Worm (Caenorhabditis elegans) whole organism, early embryonic: ENCODE measurements around the gene T21B10.3.

Experiments used
- B0310.2 ChIP-seq: sonication (generic microtip); optimal IDR thresholded peaks from 2 replicates; lab custom pipeline; 2016; ENCODE audit warnings: mild to moderate bottlenecking, missing genetic modification characterization, missing compliant biosample characterization
- F13C5.2 ChIP-seq: sonication (generic microtip); optimal IDR thresholded peaks from 2 replicates; lab custom pipeline; 2017; ENCODE audit warnings: mild to moderate bottlenecking, missing genetic modification characterization, inconsistent platforms, missing compliant biosample characterization
- aly-1 ChIP-seq: sonication (generic microtip); optimal IDR thresholded peaks from 2 replicates; lab custom pipeline; 2016; ENCODE audit warnings: missing genetic modification characterization, missing compliant biosample characterization
- ama-1 ChIP-seq: fragments of 150-350 bp; optimal IDR thresholded peaks from 2 replicates; lab custom pipeline; 2014
- ceh-13 ChIP-seq: fragments of 200-800 bp; sonication (Bioruptor generic); optimal IDR thresholded peaks from 2 replicates; lab custom pipeline; 2018; ENCODE audit warnings: mild to moderate bottlenecking, missing genetic modification characterization, missing compliant biosample characterization
- ceh-36 ChIP-seq: sonication (generic microtip); optimal IDR thresholded peaks from 2 replicates; lab custom pipeline; 2016; ENCODE audit warnings: missing genetic modification characterization, inconsistent platforms, missing compliant biosample characterization
- ets-7 ChIP-seq: sonication (generic microtip); optimal IDR thresholded peaks from 2 replicates; lab custom pipeline; 2016; ENCODE audit warnings: missing genotype, missing genetic modification characterization, missing compliant biosample characterization
- flt-1 ChIP-seq: fragments of 200-800 bp; sonication (Bioruptor generic); IDR thresholded peaks from 2 replicates; pipeline ENCODE4 v1.3.6; 2022; ENCODE audit warnings: missing genetic modification characterization, missing compliant biosample characterization
- hmbx-1 ChIP-seq: sonication (generic microtip); optimal IDR thresholded peaks from 2 replicates; lab custom pipeline; 2016; ENCODE audit warnings: mild to moderate bottlenecking, missing genetic modification characterization, missing compliant biosample characterization
- hmg-4 ChIP-seq: fragments of 200-800 bp; sonication (Bioruptor generic); optimal IDR thresholded peaks from 2 replicates; lab custom pipeline; 2018; ENCODE audit warnings: mild to moderate bottlenecking, missing genetic modification characterization, missing compliant biosample characterization
- hnd-1 ChIP-seq: sonication (generic microtip); optimal IDR thresholded peaks from 2 replicates; lab custom pipeline; 2016; ENCODE audit warnings: missing genetic modification characterization, missing compliant biosample characterization
- pes-1 ChIP-seq: fragments of 200-800 bp; sonication (Bioruptor generic); IDR thresholded peaks from 2 replicates; pipeline ENCODE4 v1.3.6; 2022; ENCODE audit warnings: missing genetic modification reagents, missing genetic modification characterization, missing compliant biosample characterization
- scrt-1 ChIP-seq: fragments of 200-800 bp; sonication (Bioruptor generic); IDR thresholded peaks from 2 replicates; pipeline ENCODE4 v1.3.6; 2022; ENCODE audit warnings: missing genetic modification characterization, missing compliant biosample characterization
- sea-1 ChIP-seq: fragments of 200-800 bp; sonication (Bioruptor generic); conservative IDR thresholded peaks from 2 replicates; pipeline ENCODE4 v1.3.6; 2022; ENCODE audit warnings: missing genetic modification characterization, missing compliant biosample characterization
- tbx-11 ChIP-seq: fragments of 200-800 bp; sonication (Bioruptor generic); IDR thresholded peaks from 2 replicates; pipeline ENCODE4 v1.3.6; 2022; ENCODE audit warnings: missing genetic modification characterization, missing compliant biosample characterization
- tbx-37 ChIP-seq: fragments of 200-800 bp; sonication (Bioruptor generic); conservative IDR thresholded peaks from 2 replicates; pipeline ENCODE4 v1.3.6; 2022; ENCODE audit warnings: missing genetic modification reagents, missing genetic modification characterization, missing compliant biosample characterization
- tra-4 ChIP-seq: sonication (generic microtip); optimal IDR thresholded peaks from 2 replicates; lab custom pipeline; 2017; ENCODE audit warnings: missing genetic modification characterization, missing compliant biosample characterization

T21B10.3 gene

ce11 chrII:8927253-8927791 lies 6.9 kb upstream of the T21B10.3 start, which contains the start of gene cct-2:
cct-2 (plus strand) TSS chrII:8927741.
- TF ChIP-seq tbx-11 (GFP tag; lab: Robert Waterston, UW) (no peak), flt-1 (GFP tag; lab: Robert Waterston, UW) (peak; percentile 52; the same call in 1 of the 2 replicates), hnd-1 (no peak), ets-7 (tag; lab: Kevin White, UChicago) (peak; percentile 25), F13C5.2 (tag; lab: Kevin White, UChicago) (no peak), tbx-37 (GFP tag; lab: Robert Waterston, UW) (no peak), tra-4 (no peak)

DNA sequence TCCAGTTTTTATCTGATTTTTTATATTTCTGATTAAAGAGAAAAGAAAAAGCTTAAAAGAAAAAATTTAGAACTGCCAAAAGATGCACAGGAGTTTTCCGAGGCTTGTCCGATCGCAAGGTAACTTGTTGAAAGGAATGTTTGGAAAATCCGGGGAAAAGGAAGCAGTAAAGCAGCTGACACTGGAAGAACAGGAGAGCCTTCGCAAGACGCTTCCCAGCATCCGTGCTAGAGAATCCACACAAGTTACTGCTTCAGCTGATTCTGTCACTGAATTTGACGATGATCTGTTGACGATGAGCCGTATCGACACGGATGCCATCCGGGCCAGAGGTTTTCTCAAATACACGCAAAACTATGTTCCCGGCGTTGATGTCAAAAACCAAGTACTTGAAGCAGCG lies 4.4 kb upstream of the T21B10.3 start, which contains the start of gene mrpl-50:
mrpl-50 (plus strand) TSS at position 71 of the 400 bp plus-strand sequence.
- no peak for TF ChIP-seq hnd-1
- no peak for TF ChIP-seq ets-7 (tag; lab: Kevin White, UChicago)
- TF ChIP-seq ama-1 (lab: Kevin White, UChicago): no peak
- TF ChIP-seq tra-4: peak; percentile 22
- TF ChIP-seq hmbx-1: no peak

DNA sequence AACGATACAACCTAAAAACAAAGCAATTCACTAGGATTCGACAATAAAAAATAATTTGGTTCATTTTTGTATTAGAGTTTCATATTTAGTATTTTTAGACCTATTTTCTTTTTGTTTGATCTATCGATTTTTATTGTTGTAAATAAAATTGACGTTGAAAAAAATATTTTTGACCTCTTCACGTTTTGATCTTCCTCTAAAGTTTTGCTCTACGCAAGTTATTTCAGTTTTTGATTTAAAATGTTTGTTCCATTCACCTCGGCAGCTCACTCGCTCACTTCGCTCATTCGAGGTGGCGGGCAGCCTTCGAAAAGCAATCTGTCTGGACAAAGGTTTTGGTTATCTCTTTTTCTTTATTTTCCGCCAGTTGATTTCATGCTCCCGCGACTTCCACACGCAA lies 3.4 kb upstream of the T21B10.3 start, which contains the start of gene enol-1:
enol-1 (plus strand) TSS at position 235 of the 400 bp plus-strand sequence.
- TF ChIP-seq tbx-11 (GFP tag; lab: Robert Waterston, UW) (no peak), sea-1 (no peak), F13C5.2 (tag; lab: Kevin White, UChicago) (no peak), flt-1 (GFP tag; lab: Robert Waterston, UW) (no peak), ceh-13 (GFP tag; lab: Kevin White, UChicago) (no peak), tbx-37 (GFP tag; lab: Robert Waterston, UW) (no peak), pes-1 (no peak), scrt-1 (no peak), tra-4 (no peak), ets-7 (tag; lab: Kevin White, UChicago) (no peak), B0310.2 (tag; lab: Kevin White, UChicago) (no peak), hnd-1 (no peak), ceh-36 (no peak), ama-1 (lab: Kevin White, UChicago) (no peak), hmg-4 (no peak), hmbx-1 (no peak), aly-1 (tag; lab: Kevin White, UChicago) (no peak)

- no peak for TF ChIP-seq F13C5.2 (tag; lab: Kevin White, UChicago)
- TF ChIP-seq hmg-4: no peak
- TF ChIP-seq ceh-36: no peak
- no peak for TF ChIP-seq ets-7 (tag; lab: Kevin White, UChicago)
- TF ChIP-seq sea-1: no peak
- TF ChIP-seq B0310.2 (tag; lab: Kevin White, UChicago): no peak
- TF ChIP-seq ama-1 (lab: Kevin White, UChicago): no peak
- TF ChIP-seq tbx-37 (GFP tag; lab: Robert Waterston, UW): no peak
- no peak for TF ChIP-seq ceh-13 (GFP tag; lab: Kevin White, UChicago)
These were observed 2.6 kb upstream of the T21B10.3 start for ce11 chrII:8931405-8932149.

- TF ChIP-seq ceh-13 (GFP tag; lab: Kevin White, UChicago): no peak
- TF ChIP-seq tbx-37 (GFP tag; lab: Robert Waterston, UW): no peak
- no peak for TF ChIP-seq B0310.2 (tag; lab: Kevin White, UChicago)
- TF ChIP-seq tbx-11 (GFP tag; lab: Robert Waterston, UW): no peak
- TF ChIP-seq hmg-4: no peak
- TF ChIP-seq sea-1: no peak
- TF ChIP-seq flt-1 (GFP tag; lab: Robert Waterston, UW): no peak
- TF ChIP-seq scrt-1: no peak
- TF ChIP-seq F13C5.2 (tag; lab: Kevin White, UChicago): no peak
- TF ChIP-seq ceh-36: no peak
These were observed 1.8 kb upstream of the T21B10.3 start for ce11 chrII:8932392-8932791.

DNA sequence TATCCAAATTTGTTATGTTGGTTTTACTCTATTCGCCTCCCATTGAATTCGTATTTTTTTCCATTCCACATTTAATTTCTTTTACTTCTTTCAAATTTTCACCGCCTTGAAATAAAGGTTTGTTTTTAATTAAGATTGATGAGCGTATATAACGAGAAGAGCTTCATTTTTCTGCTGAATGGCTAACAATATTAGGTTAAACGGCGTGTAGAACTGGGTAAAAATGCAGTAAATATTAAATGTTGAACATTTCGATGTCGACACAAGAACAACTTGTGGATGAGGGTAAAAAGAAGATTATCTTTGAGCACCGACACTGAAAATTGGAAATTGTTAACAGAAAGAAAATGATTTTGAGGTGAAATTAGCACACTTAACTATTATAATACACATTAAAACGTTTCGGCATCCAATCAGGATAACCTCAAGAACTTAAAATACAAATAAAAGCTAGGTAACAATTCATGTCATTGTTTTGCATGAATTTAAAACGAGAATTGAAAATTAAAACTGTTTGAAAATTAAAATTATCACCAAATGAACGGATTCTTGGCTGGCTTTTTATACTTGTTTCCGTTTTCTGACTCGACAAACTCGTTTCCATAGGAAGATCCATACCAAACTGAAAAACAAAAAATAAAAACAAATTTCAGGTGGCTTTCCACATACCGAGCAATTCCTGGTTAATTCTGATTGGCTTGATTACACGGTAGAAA lies 4.9 kb downstream of the T21B10.3 start:
- TF ChIP-seq aly-1 (tag; lab: Kevin White, UChicago): no peak
- no peak for TF ChIP-seq tra-4
- TF ChIP-seq pes-1: no peak
- TF ChIP-seq ceh-36: no peak
- TF ChIP-seq B0310.2 (tag; lab: Kevin White, UChicago): no peak
- TF ChIP-seq ama-1 (lab: Kevin White, UChicago): no peak
- no peak for TF ChIP-seq hmbx-1
- TF ChIP-seq scrt-1: no peak
- TF ChIP-seq tbx-37 (GFP tag; lab: Robert Waterston, UW): no peak
- no peak for TF ChIP-seq hmg-4
- TF ChIP-seq tbx-11 (GFP tag; lab: Robert Waterston, UW): no peak
- no peak for TF ChIP-seq flt-1 (GFP tag; lab: Robert Waterston, UW)
- no peak for TF ChIP-seq ceh-13 (GFP tag; lab: Kevin White, UChicago)
- TF ChIP-seq F13C5.2 (tag; lab: Kevin White, UChicago): no peak
- TF ChIP-seq ets-7 (tag; lab: Kevin White, UChicago): no peak
- no peak for TF ChIP-seq sea-1
- no peak for TF ChIP-seq hnd-1

DNA sequence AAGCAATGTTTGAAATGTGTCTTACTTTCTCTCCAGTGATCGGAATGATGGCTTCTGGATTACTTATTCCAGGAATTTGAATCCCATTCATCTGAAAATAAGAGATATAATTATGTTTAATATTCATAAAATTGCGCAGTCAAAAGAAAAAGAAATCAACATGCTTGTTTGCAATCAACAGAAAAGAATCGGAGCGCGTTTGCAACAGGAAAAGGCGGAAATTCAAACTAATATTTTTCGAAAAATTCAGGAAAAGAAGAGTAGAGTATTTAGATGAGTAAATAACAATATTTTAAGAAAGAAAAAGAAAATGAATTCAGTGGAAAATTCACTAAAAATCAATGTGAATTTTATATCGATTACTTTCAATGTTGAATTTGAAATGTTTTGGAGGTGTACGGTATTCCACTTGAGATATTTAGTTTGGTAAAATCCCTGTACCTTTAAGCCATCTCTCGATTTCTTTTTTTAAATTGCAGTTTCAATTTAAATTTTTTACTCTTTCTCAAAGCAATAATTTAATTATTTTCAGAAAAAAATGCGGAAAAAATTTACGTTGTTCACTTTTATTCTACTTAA lies 6.3 kb downstream of the T21B10.3 start, which contains the start of the genes set-17 and T21B10.4:
set-17 (minus strand) TSS at position 127 of the 579 bp plus-strand sequence.
T21B10.4 (plus strand) TSS at position 533 of the 579 bp plus-strand sequence.
- no peak for TF ChIP-seq ceh-13 (GFP tag; lab: Kevin White, UChicago)
- TF ChIP-seq tbx-11 (GFP tag; lab: Robert Waterston, UW): no peak
- no peak for TF ChIP-seq hmbx-1
